Fruit fly (Drosophila melanogaster): Measurements from ENCODE around the gene CG11586.
A peak's percentile ranks its signal among the peaks of the same experiment; 100 is the strongest.

DNA sequence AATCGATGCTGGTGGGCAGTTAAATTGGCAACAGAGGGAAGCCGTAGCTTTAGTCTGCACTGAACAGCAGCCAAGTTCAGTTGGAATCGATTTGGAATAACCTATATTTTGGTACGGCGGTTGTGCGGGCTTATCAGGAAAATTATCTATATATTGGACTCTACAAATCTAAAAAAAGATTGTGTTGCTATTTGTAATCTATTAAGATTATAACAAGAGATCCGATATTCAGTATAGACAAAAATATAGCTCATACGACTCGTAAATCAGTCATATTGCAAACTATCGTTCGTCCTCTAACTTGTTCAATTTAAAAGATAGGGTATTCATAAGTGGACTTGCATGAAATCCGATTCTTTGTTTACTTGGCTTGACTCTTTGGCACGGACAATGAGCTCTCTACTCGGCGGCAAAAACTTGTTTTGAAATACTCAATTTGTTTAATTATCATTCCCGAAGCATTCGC, 26.4 kb upstream of the CG11586 start, which contains the start of gene Hexo1:
- TF ChIP-seq lola (GFP tag; optimal IDR thresholded peaks at IDR 0.05) (no peak), Jra (GFP tag; optimal IDR thresholded peaks at IDR 0.05) (peak; percentile 37), jim (GFP tag; optimal IDR thresholded peaks at IDR 0.05) (no peak), Dif (GFP tag; optimal IDR thresholded peaks at IDR 0.05; ENCODE audit: partially characterized antibody) (no peak), foxo (GFP tag; optimal IDR thresholded peaks at IDR 0.05) (peak; percentile 26 to 66), fru (GFP tag; optimal IDR thresholded peaks at IDR 0.05) (peak; percentile 75), woc (GFP tag; optimal IDR thresholded peaks at IDR 0.05) (peak; percentile 92)

Data from whole organism, wandering third instar larva.